Worm (Caenorhabditis elegans): Measurements from ENCODE around the gene C07B5.6.

ce11 chrX:9504221-9504620 is 14.6 kb upstream of the C07B5.6 start:
- no peak for TF ChIP-seq unc-39 (tag; optimal IDR thresholded peaks at IDR 0.05)
- TF ChIP-seq ceh-16 (tag; optimal IDR thresholded peaks at IDR 0.05) = peak; percentile 17
- no peak for TF ChIP-seq blmp-1 (tag; optimal IDR thresholded peaks at IDR 0.05; ENCODE audit: insufficient read depth)
- TF ChIP-seq egl-27 (tag; optimal IDR thresholded peaks at IDR 0.05) = no peak
- no peak for TF ChIP-seq snpc-4 (tag; optimal IDR thresholded peaks at IDR 0.05)
- TF ChIP-seq Y55F3AM.14 (GFP tag; optimal IDR thresholded peaks at IDR 0.05) = no peak
- no peak for TF ChIP-seq ztf-11 (tag; optimal IDR thresholded peaks at IDR 0.05)
- TF ChIP-seq sma-3 (GFP tag; optimal IDR thresholded peaks at IDR 0.05) = no peak
- no peak for TF ChIP-seq nhr-77 (tag; optimal IDR thresholded peaks at IDR 0.05)
